Worm (Caenorhabditis elegans): ENCODE measurements around the gene Y53G8B.2.

DNA sequence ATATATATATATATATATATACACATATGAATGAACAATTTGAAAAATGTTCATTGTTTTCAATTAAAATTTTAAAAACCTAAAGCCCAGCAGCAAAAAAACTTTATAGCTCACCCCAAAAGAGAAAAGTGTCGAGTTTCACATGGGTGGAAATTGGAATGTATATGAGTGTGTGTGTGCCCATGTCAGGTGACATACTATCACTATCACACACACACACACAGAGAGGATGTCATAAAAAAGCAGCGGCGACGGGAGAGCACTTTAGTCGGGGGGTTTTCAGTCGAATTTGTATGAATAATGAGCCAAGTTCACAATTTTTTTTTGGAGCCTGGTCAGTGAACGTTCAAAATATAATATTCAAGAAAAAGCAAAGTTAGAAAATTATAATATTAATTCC, 16.2 kb upstream of the Y53G8B.2 start:
- no peak for TF ChIP-seq nfya-2 (GFP tag; IDR thresholded peaks at IDR 0.05)
- no peak for TF ChIP-seq ama-1 (optimal IDR thresholded peaks at IDR 0.05)
- TF ChIP-seq ama-1 (GFP tag; optimal IDR thresholded peaks at IDR 0.05), result no peak
- no peak for TF ChIP-seq unc-62 (GFP tag; optimal IDR thresholded peaks at IDR 0.05)
- no peak for TF ChIP-seq egrh-3 (GFP tag; IDR thresholded peaks at IDR 0.05)
- no peak for TF ChIP-seq F57C9.4 (tag; optimal IDR thresholded peaks at IDR 0.05)
- no peak for TF ChIP-seq sea-2 (GFP tag; IDR thresholded peaks at IDR 0.05)
- TF ChIP-seq lin-35 (GFP tag; optimal IDR thresholded peaks at IDR 0.05), result no peak
- TF ChIP-seq ceh-58 (GFP tag; IDR thresholded peaks at IDR 0.05), result no peak
- no peak for TF ChIP-seq hlh-12 (tag; optimal IDR thresholded peaks at IDR 0.05)
- TF ChIP-seq tlf-1 (GFP tag; optimal IDR thresholded peaks at IDR 0.05), result no peak
- no peak for TF ChIP-seq pha-4 (tag; optimal IDR thresholded peaks at IDR 0.05)
- no peak for TF ChIP-seq aptf-3 (GFP tag; IDR thresholded peaks at IDR 0.05)
- TF ChIP-seq rcor-1 (GFP tag; IDR thresholded peaks at IDR 0.05), result no peak

All from whole organism, young adult.